Fruit fly (Drosophila melanogaster): ENCODE data around the gene CG10077.

dm6 chr3L:7002355-7002754, 46.7 kb upstream of the CG10077 start:
- no peak for TF ChIP-seq psq (optimal IDR thresholded peaks at IDR 0.05)
- TF ChIP-seq pan (optimal IDR thresholded peaks at IDR 0.05), result no peak
- TF ChIP-seq usp (GFP tag; optimal IDR thresholded peaks at IDR 0.05), result no peak
- TF ChIP-seq CG8478 (optimal IDR thresholded peaks at IDR 0.05), result no peak
- no peak for TF ChIP-seq EcR (GFP tag; optimal IDR thresholded peaks at IDR 0.05)
- TF ChIP-seq Dll (optimal IDR thresholded peaks at IDR 0.05), result no peak

All from whole organism.